Worm (Caenorhabditis elegans): ENCODE results near the gene F41C3.7.

- TF ChIP-seq jun-1 (tag; optimal IDR thresholded peaks at IDR 0.05), result no peak
- no peak for TF ChIP-seq nhr-76 (tag; optimal IDR thresholded peaks at IDR 0.05)
- no peak for TF ChIP-seq pqm-1 (tag; optimal IDR thresholded peaks at IDR 0.05)
- no peak for TF ChIP-seq nhr-28 (tag; optimal IDR thresholded peaks at IDR 0.05)
- no peak for TF ChIP-seq ama-1 (optimal IDR thresholded peaks at IDR 0.05)
- TF ChIP-seq snpc-4 (tag; optimal IDR thresholded peaks at IDR 0.05), result no peak
- no peak for TF ChIP-seq skn-1 (tag; optimal IDR thresholded peaks at IDR 0.05)
- TF ChIP-seq nhr-67 (tag; optimal IDR thresholded peaks at IDR 0.05), result no peak
- TF ChIP-seq ceh-9 (tag; optimal IDR thresholded peaks at IDR 0.05), result no peak
- TF ChIP-seq aly-2 (tag; optimal IDR thresholded peaks at IDR 0.05), result no peak
- TF ChIP-seq ztf-11 (tag; optimal IDR thresholded peaks at IDR 0.05), result no peak
- no peak for TF ChIP-seq lin-39 (tag; optimal IDR thresholded peaks at IDR 0.05)
- TF ChIP-seq elt-3 (tag; optimal IDR thresholded peaks at IDR 0.05), result no peak
Measured at ce11 chrII:4689477-4689876, 40.4 kb upstream of the F41C3.7 start, which contains the start of gene F10G7.12.

Data from whole organism, L3 larva.